Worm (Caenorhabditis elegans) whole organism, early embryonic: ENCODE measurements around the gene F11A10.5.

Experiments
- ets-7 ChIP-seq: sonication (generic microtip); optimal IDR thresholded peaks from 2 replicates; lab custom pipeline; 2016; ENCODE audit warnings: missing genotype, missing genetic modification characterization, missing compliant biosample characterization
- sea-1 ChIP-seq: fragments of 200-800 bp; sonication (Bioruptor generic); conservative IDR thresholded peaks from 2 replicates; pipeline ENCODE4 v1.3.6; 2022; ENCODE audit warnings: missing genetic modification characterization, missing compliant biosample characterization
- tbx-37 ChIP-seq: fragments of 200-800 bp; sonication (Bioruptor generic); conservative IDR thresholded peaks from 2 replicates; pipeline ENCODE4 v1.3.6; 2022; ENCODE audit warnings: missing genetic modification reagents, missing genetic modification characterization, missing compliant biosample characterization
- tra-4 ChIP-seq: sonication (generic microtip); optimal IDR thresholded peaks from 2 replicates; lab custom pipeline; 2017; ENCODE audit warnings: missing genetic modification characterization, missing compliant biosample characterization

- TF ChIP-seq tbx-37 (GFP tag; lab: Robert Waterston, UW) (no peak), tra-4 (no peak), sea-1 (GFP tag; lab: Robert Waterston, UW) (no peak), ets-7 (no peak)
Observed at ce11 chrIV:12129204-12129603, 35.3 kb downstream of the F11A10.5 start, which contains the start of gene lin-24.
